Fruit fly (Drosophila melanogaster): ENCODE results near the gene CG14443.
A peak's percentile ranks its signal among the peaks of the same experiment; 100 is the strongest.

CG14443 gene

dm6 chrX:6592093-6592492, 41.7 kb upstream of the CG14443 start (continued):
- no peak for TF ChIP-seq CG17912 (GFP tag; optimal IDR thresholded peaks at IDR 0.05)
- TF ChIP-seq Hey (tag; optimal IDR thresholded peaks at IDR 0.05): peak; percentile 12
- peak; percentile 25 for TF ChIP-seq CG15696 (tag; optimal IDR thresholded peaks at IDR 0.05)
- no peak for TF ChIP-seq HmgD (GFP tag; optimal IDR thresholded peaks at IDR 0.05)
- peak; percentile 32 for TF ChIP-seq CG12104 (GFP tag; optimal IDR thresholded peaks at IDR 0.05)
- TF ChIP-seq CG8290 (GFP tag; optimal IDR thresholded peaks at IDR 0.05): no peak
- peak in 1 of 2 experiments; percentile 64 for TF ChIP-seq CG8290 (tag; optimal IDR thresholded peaks at IDR 0.05)
- no peak for TF ChIP-seq Elba2 (GFP tag; optimal IDR thresholded peaks at IDR 0.05)
- TF ChIP-seq Meics (GFP tag; optimal IDR thresholded peaks at IDR 0.05): peak; percentile 48
- TF ChIP-seq pho (GFP tag; optimal IDR thresholded peaks at IDR 0.05): no peak
- TF ChIP-seq CG12155 (GFP tag; optimal IDR thresholded peaks at IDR 0.05): no peak
- peak; percentile 77 for TF ChIP-seq Hmr (GFP tag; optimal IDR thresholded peaks at IDR 0.05)
- TF ChIP-seq CG6854 (GFP tag; optimal IDR thresholded peaks at IDR 0.05): no peak
- TF ChIP-seq NfI (GFP tag; optimal IDR thresholded peaks at IDR 0.05): peak; percentile 16
- TF ChIP-seq wdn (GFP tag; IDR thresholded peaks at IDR 0.05): no peak
- no peak for TF ChIP-seq Side (GFP tag; optimal IDR thresholded peaks at IDR 0.05)
- no peak for TF ChIP-seq emc (GFP tag; optimal IDR thresholded peaks at IDR 0.05)
- TF ChIP-seq bbx (GFP tag; IDR thresholded peaks at IDR 0.05; ENCODE audit: partially characterized antibody): no peak
- TF ChIP-seq ac (GFP tag; optimal IDR thresholded peaks at IDR 0.05): no peak
- peak; percentile 12 for TF ChIP-seq CG4328 (GFP tag; optimal IDR thresholded peaks at IDR 0.05)
- TF ChIP-seq CG6654 (GFP tag; optimal IDR thresholded peaks at IDR 0.05): no peak
- TF ChIP-seq CG13775 (GFP tag; optimal IDR thresholded peaks at IDR 0.05): no peak
- TF ChIP-seq CG2199 (GFP tag; IDR thresholded peaks at IDR 0.05): no peak
- TF ChIP-seq CG7357 (GFP tag; IDR thresholded peaks at IDR 0.05): no peak
- no peak for TF ChIP-seq Mrtf (GFP tag; IDR thresholded peaks at IDR 0.05)
- TF ChIP-seq ftz-f1 (GFP tag; optimal IDR thresholded peaks at IDR 0.05): no peak
- peak; percentile 9 for TF ChIP-seq CG7928 (GFP tag; optimal IDR thresholded peaks at IDR 0.05)
- TF ChIP-seq Hr78 (GFP tag; optimal IDR thresholded peaks at IDR 0.05): no peak
- TF ChIP-seq CG17568 (GFP tag; optimal IDR thresholded peaks at IDR 0.05): no peak
- peak; percentile 60; the same call in 2 of the 3 replicates for TF ChIP-seq Dbx (GFP tag; IDR thresholded peaks at IDR 0.05)
- no peak for TF ChIP-seq CG9932 (GFP tag; IDR thresholded peaks at IDR 0.05)
- TF ChIP-seq bsh (GFP tag; optimal IDR thresholded peaks at IDR 0.05): no peak
- TF ChIP-seq MTF-1 (GFP tag; optimal IDR thresholded peaks at IDR 0.05; ENCODE audit: borderline replicate concordance): peak; percentile 64
- TF ChIP-seq chinmo (GFP tag; IDR thresholded peaks at IDR 0.05; ENCODE audit: partially characterized antibody): no peak
- peak; percentile 35 for TF ChIP-seq wek (GFP tag; optimal IDR thresholded peaks at IDR 0.05)
- no peak for TF ChIP-seq CG30020 (tag; optimal IDR thresholded peaks at IDR 0.05)
- TF ChIP-seq HmgZ (tag; optimal IDR thresholded peaks at IDR 0.05): peak; percentile 42
- TF ChIP-seq stc (GFP tag; IDR thresholded peaks at IDR 0.05): no peak
- peak; percentile 31 for TF ChIP-seq PHDP (tag; optimal IDR thresholded peaks at IDR 0.05)
- peak; percentile 27 for TF ChIP-seq CG15011 (GFP tag; optimal IDR thresholded peaks at IDR 0.05)
- no peak for TF ChIP-seq hbn (GFP tag; IDR thresholded peaks at IDR 0.05; ENCODE audit: partially characterized antibody)
- TF ChIP-seq ato (GFP tag; IDR thresholded peaks at IDR 0.05; ENCODE audit: partially characterized antibody): no peak
- no peak for TF ChIP-seq CG6254 (GFP tag; optimal IDR thresholded peaks at IDR 0.05)
- TF ChIP-seq Bgb (GFP tag; IDR thresholded peaks at IDR 0.05; ENCODE audit: partially characterized antibody): no peak
- TF ChIP-seq Nf-YB (GFP tag; optimal IDR thresholded peaks at IDR 0.05): no peak
- TF ChIP-seq Ets97D (GFP tag; optimal IDR thresholded peaks at IDR 0.05): no peak
- no peak for TF ChIP-seq croc (GFP tag; conservative IDR thresholded peaks at IDR 0.05)
- TF ChIP-seq CG7963 (GFP tag; IDR thresholded peaks at IDR 0.05; ENCODE audit: partially characterized antibody): no peak
- TF ChIP-seq CoRest (tag; optimal IDR thresholded peaks at IDR 0.05): no peak
- peak; percentile 47 for TF ChIP-seq CG10543 (GFP tag; optimal IDR thresholded peaks at IDR 0.05)

Measured in whole organism, embryonic.